Fruit fly (Drosophila melanogaster) whole organism, embryonic: Measurements from ENCODE around the gene P5CDh2.
A peak's percentile ranks its signal among the peaks of the same experiment; 100 is the strongest.

Experiments
- Asciz ChIP-seq: fragments of 200-800 bp; sonication (Bioruptor generic); optimal IDR thresholded peaks from 2 replicates; lab custom pipeline; 2017; ENCODE audit warnings: missing biosample characterization, mild to moderate bottlenecking, missing genetic modification characterization, missing genetic modification reagents
- Blimp-1 ChIP-seq: fragments of 200-800 bp; sonication (Bioruptor generic); optimal IDR thresholded peaks from 3 replicates; lab custom pipeline; 2018; ENCODE audit warnings: missing biosample characterization, missing genetic modification characterization, mild to moderate bottlenecking, moderate library complexity, missing genetic modification reagents
- CG15073 ChIP-seq: fragments of 200-800 bp; sonication (Bioruptor generic); optimal IDR thresholded peaks from 2 replicates; lab custom pipeline; 2016; ENCODE audit warnings: missing biosample characterization, missing genetic modification characterization
- CG18764 ChIP-seq: fragments of 200-800 bp; sonication (Bioruptor generic); optimal IDR thresholded peaks from 3 replicates; lab custom pipeline; 2016; ENCODE audit warnings: missing biosample characterization, missing genetic modification characterization
- CG32772 ChIP-seq: fragments of 200-800 bp; sonication (Bioruptor generic); IDR thresholded peaks from 2 replicates; pipeline ENCODE4 v1.3.6; 2022; ENCODE audit warnings: missing biosample characterization, missing genetic modification characterization
- CG4820 ChIP-seq: fragments of 200-800 bp; sonication (Bioruptor generic); optimal IDR thresholded peaks from 3 replicates; lab custom pipeline; 2016; ENCODE audit warnings: missing biosample characterization, missing genetic modification characterization
- CG6272 ChIP-seq: fragments of 200-800 bp; sonication (Bioruptor generic); IDR thresholded peaks from 2 replicates; pipeline ENCODE4 v1.3.6; 2022; ENCODE audit warnings: missing biosample characterization, missing genetic modification characterization
- CG7839 ChIP-seq: fragments of 200-800 bp; sonication (Bioruptor generic); optimal IDR thresholded peaks from 3 replicates; lab custom pipeline; 2018; ENCODE audit warnings: missing biosample characterization, mild to moderate bottlenecking, missing genetic modification characterization, moderate library complexity
- CkIIα-i1 ChIP-seq: fragments of 200-800 bp; sonication (Bioruptor generic); IDR thresholded peaks from 2 replicates; pipeline ENCODE4 v1.3.6; 2022; ENCODE audit warnings: missing biosample characterization, missing genetic modification characterization
- Dbx ChIP-seq: fragments of 200-800 bp; sonication (Bioruptor generic); IDR thresholded peaks from 3 replicates; pipeline ENCODE4 v1.3.6; 2022; ENCODE audit warnings: missing biosample characterization, missing genetic modification characterization
- Dref ChIP-seq: fragments of 200-800 bp; sonication (Bioruptor generic); IDR thresholded peaks from 2 replicates; pipeline ENCODE4 v1.3.6; 2022; ENCODE audit warnings: missing biosample characterization, missing genetic modification characterization
- Ets65A ChIP-seq: fragments of 200-800 bp; sonication (Bioruptor generic); peaks from one replicate; lab custom pipeline; 2016; ENCODE audit warnings: missing biosample characterization, missing genetic modification characterization
- MTF-1 ChIP-seq: fragments of 200-800 bp; sonication (Bioruptor generic); optimal IDR thresholded peaks from 2 replicates; lab custom pipeline; 2018; ENCODE audit warnings: missing biosample characterization, mild to moderate bottlenecking, missing genetic modification characterization, borderline replicate concordance
- Mad ChIP-seq: fragments of 200-800 bp; sonication (Bioruptor generic); optimal IDR thresholded peaks from 2 replicates; lab custom pipeline; 2016; ENCODE audit warnings: missing biosample characterization, missing genetic modification characterization
- Med ChIP-seq: fragments of 200-800 bp; sonication (Bioruptor generic); peaks from one replicate; lab custom pipeline; 2016; ENCODE audit warnings: missing biosample characterization, missing genetic modification characterization, mild to moderate bottlenecking, inconsistent platforms, moderate library complexity
- Oli ChIP-seq: fragments of 200-800 bp; sonication (Bioruptor generic); optimal IDR thresholded peaks from 2 replicates; lab custom pipeline; 2018; ENCODE audit warnings: missing biosample characterization, mild to moderate bottlenecking, missing genetic modification characterization, moderate library complexity
- Pdp1 ChIP-seq, 2 experiments: fragments of 200-800 bp; sonication (Bioruptor generic); optimal IDR thresholded peaks; 3 replicates each; lab custom pipeline; 2016; ENCODE audit warnings: missing biosample characterization in 2 of 2, missing genetic modification characterization in 2 of 2, mild to moderate bottlenecking in 1 of 2, moderate library complexity in 1 of 2
- Poxn ChIP-seq: fragments of 200-800 bp; sonication (Bioruptor generic); IDR thresholded peaks from 2 replicates; pipeline ENCODE4 v1.3.6; 2022; ENCODE audit warnings: missing biosample characterization, missing genetic modification characterization
- Side ChIP-seq: fragments of 200-800 bp; sonication (Bioruptor generic); optimal IDR thresholded peaks from 2 replicates; lab custom pipeline; 2016; ENCODE audit warnings: missing biosample characterization, missing genetic modification characterization
- Xrp1 ChIP-seq: fragments of 200-800 bp; sonication (Bioruptor generic); IDR thresholded peaks from 2 replicates; pipeline ENCODE4 v1.3.6; 2022; ENCODE audit warnings: missing biosample characterization, missing genetic modification characterization
- cas ChIP-seq: fragments of 200-800 bp; sonication (Bioruptor generic); IDR thresholded peaks from 2 replicates; pipeline ENCODE4 v1.3.6; 2022; ENCODE audit warnings: missing biosample characterization, missing genetic modification characterization
- cg ChIP-seq: fragments of 200-800 bp; sonication (Bioruptor generic); optimal IDR thresholded peaks from 3 replicates; lab custom pipeline; 2019; ENCODE audit warnings: missing biosample characterization, mild to moderate bottlenecking, missing genetic modification characterization, moderate library complexity
- crol ChIP-seq: fragments of 200-800 bp; sonication (Bioruptor generic); IDR thresholded peaks from 2 replicates; pipeline ENCODE4 v1.3.6; 2022; ENCODE audit warnings: missing biosample characterization, missing genetic modification characterization
- cwo ChIP-seq: fragments of 200-800 bp; sonication (Bioruptor generic); optimal IDR thresholded peaks from 3 replicates; lab custom pipeline; 2017; ENCODE audit warnings: missing biosample characterization, missing genetic modification characterization, mild to moderate bottlenecking, moderate library complexity, missing genetic modification reagents
- dmrt11E ChIP-seq: fragments of 200-800 bp; sonication (Bioruptor generic); optimal IDR thresholded peaks from 3 replicates; lab custom pipeline; 2018; ENCODE audit warnings: missing biosample characterization, mild to moderate bottlenecking, missing genetic modification characterization, moderate library complexity
- dpn ChIP-seq, 2 experiments: fragments of 200-800 bp; sonication (Bioruptor generic); optimal IDR thresholded peaks; 3 replicates each; lab custom pipeline; 2016; ENCODE audit warnings: missing biosample characterization in 2 of 2, missing genetic modification characterization in 2 of 2
- eve ChIP-seq, 2 experiments: fragments of >200 bp; optimal IDR thresholded peaks; 2 replicates each; lab custom pipeline; 2017; ENCODE audit warnings: missing biosample characterization in 2 of 2, missing genetic modification characterization in 2 of 2
- exex ChIP-seq: fragments of 200-800 bp; sonication (Bioruptor generic); optimal IDR thresholded peaks from 4 replicates; lab custom pipeline; 2018; ENCODE audit warnings: missing biosample characterization, mild to moderate bottlenecking, missing genetic modification characterization, moderate library complexity
- fd96Cb ChIP-seq: fragments of 200-800 bp; sonication (Bioruptor generic); optimal IDR thresholded peaks from 2 replicates; lab custom pipeline; 2018; ENCODE audit warnings: missing biosample characterization, mild to moderate bottlenecking, missing genetic modification characterization, moderate library complexity
- gem ChIP-seq: fragments of 200-800 bp; sonication (Bioruptor generic); optimal IDR thresholded peaks from 2 replicates; lab custom pipeline; 2019; ENCODE audit warnings: missing biosample characterization, mild to moderate bottlenecking, missing genetic modification characterization, moderate library complexity
- grn ChIP-seq: fragments of 200-800 bp; sonication (Bioruptor generic); optimal IDR thresholded peaks from 3 replicates; lab custom pipeline; 2017; ENCODE audit warnings: missing biosample characterization, missing genetic modification characterization
- klu ChIP-seq: fragments of 200-800 bp; sonication (Bioruptor generic); IDR thresholded peaks from 2 replicates; pipeline ENCODE4 v1.3.6; 2022; ENCODE audit warnings: missing biosample characterization, missing genetic modification characterization
- knrl ChIP-seq: fragments of 200-800 bp; sonication (Bioruptor generic); IDR thresholded peaks from 3 replicates; pipeline ENCODE4 v1.3.6; 2022; ENCODE audit warnings: missing biosample characterization, missing genetic modification characterization; ENCODE audit not compliant: partially characterized antibody
- lab ChIP-seq: fragments of 200-800 bp; sonication (Bioruptor generic); optimal IDR thresholded peaks from 3 replicates; lab custom pipeline; 2017; ENCODE audit warnings: missing biosample characterization, missing genetic modification characterization, mild to moderate bottlenecking, moderate library complexity, missing genetic modification reagents
- lov ChIP-seq, 2 experiments: fragments of 200-800 bp in 1 of 2; fragments of >200 bp in 1 of 2; sonication (Bioruptor generic) in 1 of 2; IDR thresholded peaks in 1 of 2; optimal IDR thresholded peaks in 1 of 2; 2 replicates in 1 of 2; 3 replicates in 1 of 2; pipeline versions ENCODE4 v1.3.6 to Lab custom; 2017 to 2022; ENCODE audit warnings: missing biosample characterization in 1 of 2, missing genetic modification characterization in 1 of 2
- mirr ChIP-seq: fragments of 200-800 bp; sonication (Bioruptor generic); optimal IDR thresholded peaks from 3 replicates; lab custom pipeline; 2018; ENCODE audit warnings: missing biosample characterization, mild to moderate bottlenecking, missing genetic modification characterization
- nerfin-1 ChIP-seq: fragments of 200-800 bp; sonication (Bioruptor generic); optimal IDR thresholded peaks from 3 replicates; lab custom pipeline; 2019; ENCODE audit warnings: missing biosample characterization, mild to moderate bottlenecking, missing genetic modification characterization, moderate library complexity
- nom ChIP-seq: fragments of 200-800 bp; sonication (Bioruptor generic); optimal IDR thresholded peaks from 2 replicates; lab custom pipeline; 2017; ENCODE audit warnings: missing biosample characterization, missing genetic modification characterization, mild to moderate bottlenecking, moderate library complexity, missing genetic modification reagents
- peb ChIP-seq: fragments of 200-800 bp; sonication (Bioruptor generic); IDR thresholded peaks from 2 replicates; pipeline ENCODE4 v1.3.6; 2022; ENCODE audit warnings: missing biosample characterization, missing genetic modification characterization
- phol ChIP-seq: fragments of 200-800 bp; sonication (Bioruptor generic); optimal IDR thresholded peaks from 3 replicates; lab custom pipeline; 2018; ENCODE audit warnings: missing biosample characterization, mild to moderate bottlenecking, missing genetic modification characterization, moderate library complexity
- row ChIP-seq: fragments of 200-800 bp; sonication (Bioruptor generic); IDR thresholded peaks from 3 replicates; pipeline ENCODE4 v1.3.6; 2022; ENCODE audit warnings: missing biosample characterization, missing genetic modification characterization
- sens ChIP-seq: fragments of 200-800 bp; sonication (Bioruptor generic); peaks from one replicate; lab custom pipeline; 2016; ENCODE audit warnings: missing biosample characterization, missing genetic modification characterization
- sqz ChIP-seq: fragments of 200-800 bp; sonication (Bioruptor generic); optimal IDR thresholded peaks from 3 replicates; lab custom pipeline; 2018; ENCODE audit warnings: missing biosample characterization, mild to moderate bottlenecking, missing genetic modification characterization
- sug ChIP-seq: fragments of 200-800 bp; optimal IDR thresholded peaks from 2 replicates; lab custom pipeline; 2019; ENCODE audit warnings: missing biosample characterization, mild to moderate bottlenecking, missing genetic modification characterization, moderate library complexity
- vvl ChIP-seq: fragments of 200-800 bp; sonication (Bioruptor generic); IDR thresholded peaks from 2 replicates; pipeline ENCODE4 v1.3.6; 2022; ENCODE audit warnings: missing biosample characterization, missing genetic modification characterization
- wor ChIP-seq: fragments of 200-800 bp; sonication (Bioruptor generic); IDR thresholded peaks from 2 replicates; pipeline ENCODE4 v1.3.6; 2022; ENCODE audit warnings: missing biosample characterization, missing genetic modification characterization
- z ChIP-seq: fragments of 200-800 bp; sonication (Bioruptor generic); IDR thresholded peaks from 3 replicates; pipeline ENCODE4 v1.3.6; 2022; ENCODE audit warnings: missing biosample characterization, missing genetic modification characterization

The P5CDh2 gene

dm6 chr3R:21839636-21840035 lies 38.1 kb upstream of the P5CDh2 start (continued):
- TF ChIP-seq cg (GFP tag; lab: Kevin White, UChicago) (no peak), CG15073 (GFP tag; lab: Kevin White, UChicago) (no peak), Dbx (GFP tag; lab: Robert Waterston, UW) (no peak), Asciz (peak; percentile 47), CG18764 (no peak), fd96Cb (tag; lab: Kevin White, UChicago) (peak; percentile 19), CG6272 (no peak), MTF-1 (GFP tag; lab: Kevin White, UChicago) (no peak), nerfin-1 (no peak), lab (GFP tag; lab: Kevin White, UChicago) (peak; percentile 42), lov (optimal IDR thresholded peaks at IDR 0.05; lab: Kevin White, UChicago) (no peak), lov (GFP tag; IDR thresholded peaks at IDR 0.05; lab: Robert Waterston, UW) (no peak), Blimp-1 (GFP tag; lab: Kevin White, UChicago) (peak; percentile 54), dpn (GFP tag; optimal IDR thresholded peaks at IDR 0.05; lab: Kevin White, UChicago) (no peak), Ets65A (GFP tag; lab: Kevin White, UChicago) (no peak), cwo (GFP tag; lab: Kevin White, UChicago) (no peak), row (GFP tag; lab: Robert Waterston, UW) (0 out of 3 replicates have a peak, but pooled peaks have one; percentile 15), Oli (tag; lab: Kevin White, UChicago) (peak; percentile 11), peb (no peak), Dref (no peak), Side (GFP tag; lab: Kevin White, UChicago) (no peak), z (no peak)

- TF ChIP-seq Pdp1 (GFP tag; optimal IDR thresholded peaks at IDR 0.05; lab: Kevin White, UChicago) (peak in 1 of 2 experiments; percentile 98), eve (GFP tag; optimal IDR thresholded peaks at IDR 0.05; lab: Kevin White, UChicago) (peak in 1 of 2 experiments; percentile 46), wor (GFP tag; lab: Robert Waterston, UW) (no peak), grn (GFP tag; lab: Kevin White, UChicago) (peak; percentile 83), knrl (no peak), CkIIα-i1 (GFP tag; lab: Robert Waterston, UW) (no peak), sug (tag; lab: Kevin White, UChicago) (peak; percentile 58), exex (tag; lab: Kevin White, UChicago) (peak; percentile 56), Med (GFP tag; lab: Kevin White, UChicago) (peak; percentile 46), CG4820 (GFP tag; lab: Kevin White, UChicago) (no peak), mirr (GFP tag; lab: Kevin White, UChicago) (peak; percentile 12), Mad (GFP tag; lab: Kevin White, UChicago) (no peak)
- TF ChIP-seq, all 482 proteins: peak for 7
These were observed 37.3 kb upstream of the P5CDh2 start for dm6 chr3R:21840432-21840831.

dm6 chr3R:21841474-21842376 lies 36.0 kb upstream of the P5CDh2 start:
- TF ChIP-seq CG7839 (tag; lab: Kevin White, UChicago) (no peak), sens (GFP tag; lab: Kevin White, UChicago) (peak; percentile 52), crol (GFP tag; lab: Robert Waterston, UW) (peak; percentile 86), Ets65A (GFP tag; lab: Kevin White, UChicago) (peak; percentile 23), phol (peak; percentile 1), vvl (GFP tag; lab: Robert Waterston, UW) (peak; percentile 86), sqz (GFP tag; lab: Kevin White, UChicago) (peak; percentile 47), dmrt11E (tag; lab: Kevin White, UChicago) (peak; percentile 31), row (GFP tag; lab: Robert Waterston, UW) (peak; percentile 18; the same call in 1 of the 3 replicates), gem (tag; lab: Kevin White, UChicago) (peak; percentile 14), Xrp1 (GFP tag; lab: Robert Waterston, UW) (peak; percentile 23; the same call in 1 of the 2 replicates), cas (GFP tag; lab: Robert Waterston, UW) (no peak), CG32772 (GFP tag; lab: Robert Waterston, UW) (0 out of 2 replicates have a peak, but pooled peaks have one; percentile 32), klu (GFP tag; lab: Robert Waterston, UW) (no peak), nom (GFP tag; lab: Kevin White, UChicago) (peak; percentile 60), Poxn (GFP tag; lab: Robert Waterston, UW) (no peak)
